Worm (Caenorhabditis elegans) whole organism, L4 larva: ENCODE results near the gene tsen-2.

Experiments
- F37D6.2 ChIP-seq: sonication (generic microtip); optimal IDR thresholded peaks from 2 replicates; lab custom pipeline; 2016; ENCODE audit warnings: mild to moderate bottlenecking, missing genetic modification characterization, missing compliant biosample characterization
- F49E8.2 ChIP-seq: sonication (generic microtip); optimal IDR thresholded peaks from 2 replicates; lab custom pipeline; 2016; ENCODE audit warnings: missing compliant biosample characterization, mild to moderate bottlenecking, missing genetic modification characterization, borderline replicate concordance
- R02D3.7 ChIP-seq: fragments of 150-350 bp; sonication (generic microtip); optimal IDR thresholded peaks from 3 replicates; lab custom pipeline; 2014; ENCODE audit warnings: missing biosample characterization, missing genetic modification characterization
- Y48G9A.11 ChIP-seq: fragments of 200-800 bp; sonication (Bioruptor generic); IDR thresholded peaks from 2 replicates; pipeline ENCODE4 v1.3.6; 2022; ENCODE audit warnings: missing genetic modification reagents, missing genetic modification characterization, missing compliant biosample characterization
- ZK546.5 ChIP-seq, 2 experiments: sonication (generic microtip); optimal IDR thresholded peaks; 2 replicates each; lab custom pipeline; 2017; ENCODE audit warnings: missing biosample characterization in 2 of 2, missing genetic modification characterization in 2 of 2
- aha-1 ChIP-seq: fragments of 150-350 bp; peaks from one replicate; lab custom pipeline; 2014; ENCODE audit warnings: missing biosample characterization, missing genetic modification characterization
- ama-1 ChIP-seq: fragments of 150-350 bp; optimal IDR thresholded peaks from 2 replicates; lab custom pipeline; 2014; ENCODE audit warnings: inconsistent platforms, mixed read lengths
- arid-1 ChIP-seq: fragments of 200-800 bp; sonication (Bioruptor generic); conservative IDR thresholded peaks from 2 replicates; pipeline ENCODE4 v1.3.6; 2022; ENCODE audit warnings: missing genetic modification reagents, missing genetic modification characterization, missing compliant biosample characterization
- ceh-28 ChIP-seq: fragments of 150-350 bp; optimal IDR thresholded peaks from 2 replicates; lab custom pipeline; 2014; ENCODE audit warnings: missing biosample characterization, missing genetic modification reagents, missing genetic modification characterization
- ceh-44 ChIP-seq: fragments of 200-800 bp; sonication (Bioruptor generic); IDR thresholded peaks from 2 replicates; pipeline ENCODE4 v1.3.6; 2022; ENCODE audit warnings: missing genetic modification reagents, missing genetic modification characterization, missing compliant biosample characterization
- ceh-82 ChIP-seq: sonication (generic microtip); optimal IDR thresholded peaks from 2 replicates; lab custom pipeline; 2017; ENCODE audit warnings: missing biosample characterization, missing genetic modification characterization
- cey-2 ChIP-seq: sonication (generic microtip); optimal IDR thresholded peaks from 3 replicates; lab custom pipeline; 2017; ENCODE audit warnings: missing genetic modification characterization, mild to moderate bottlenecking, missing compliant biosample characterization, antibody characterized with exemption, borderline replicate concordance; ENCODE audit not compliant: insufficient read depth
- daf-16 ChIP-seq, 3 experiments: sonication (generic microtip); optimal IDR thresholded peaks; 2 replicates each; lab custom pipeline; 2016 to 2017; ENCODE audit warnings: missing genetic modification characterization in 3 of 3, missing genetic modification reagents in 3 of 3, mild to moderate bottlenecking in 2 of 3, missing compliant biosample characterization in 2 of 3, missing biosample characterization in 1 of 3, moderate library complexity in 1 of 3
- daf-19 ChIP-seq: fragments of 200-800 bp; sonication (Bioruptor generic); conservative IDR thresholded peaks from 2 replicates; pipeline ENCODE4 v1.3.6; 2022; ENCODE audit warnings: missing genetic modification characterization, missing compliant biosample characterization
- dmd-6 ChIP-seq: fragments of 200-800 bp; sonication (Bioruptor generic); IDR thresholded peaks from 2 replicates; pipeline ENCODE4 v1.3.6; 2022; ENCODE audit warnings: missing genetic modification reagents, missing genetic modification characterization, missing compliant biosample characterization
- dmd-9 ChIP-seq: fragments of 200-800 bp; sonication (Bioruptor generic); IDR thresholded peaks from 2 replicates; pipeline ENCODE4 v1.3.6; 2022; ENCODE audit warnings: missing genetic modification reagents, missing genetic modification characterization, missing compliant biosample characterization
- dve-1 ChIP-seq: sonication (generic microtip); optimal IDR thresholded peaks from 2 replicates; lab custom pipeline; 2017; ENCODE audit warnings: antibody characterized with exemption, mild to moderate bottlenecking, missing genetic modification characterization, missing compliant biosample characterization; ENCODE audit not compliant: insufficient read depth
- hif-1 ChIP-seq, 2 experiments: sonication (generic microtip); optimal IDR thresholded peaks; 2 replicates each; lab custom pipeline; 2016 to 2017; ENCODE audit warnings: missing compliant biosample characterization in 2 of 2, missing genetic modification characterization in 2 of 2, missing genetic modification reagents in 2 of 2, missing genotype in 2 of 2, mild to moderate bottlenecking in 1 of 2
- hlh-11 ChIP-seq: fragments of 200-800 bp; sonication (Bioruptor generic); optimal IDR thresholded peaks from 2 replicates; lab custom pipeline; 2018; ENCODE audit warnings: mild to moderate bottlenecking, missing genetic modification characterization, missing compliant biosample characterization
- hlh-30 ChIP-seq: sonication (generic microtip); optimal IDR thresholded peaks from 2 replicates; lab custom pipeline; 2017; ENCODE audit warnings: antibody characterized with exemption, mild to moderate bottlenecking, missing genetic modification characterization, missing compliant biosample characterization; ENCODE audit not compliant: insufficient read depth
- hmg-1.1 ChIP-seq: fragments of 200-800 bp; sonication (Bioruptor generic); IDR thresholded peaks from 2 replicates; pipeline ENCODE4 v1.3.6; 2022; ENCODE audit warnings: missing genetic modification reagents, missing genetic modification characterization, missing compliant biosample characterization
- jun-1 ChIP-seq: fragments of 150-350 bp; optimal IDR thresholded peaks from 2 replicates; lab custom pipeline; 2014; ENCODE audit warnings: missing biosample characterization, missing genetic modification reagents, missing genetic modification characterization
- lin-13 ChIP-seq: fragments of 150-350 bp; optimal IDR thresholded peaks from 2 replicates; lab custom pipeline; 2014; ENCODE audit warnings: missing biosample characterization, missing genetic modification reagents, missing genetic modification characterization
- lin-29 ChIP-seq: fragments of 200-800 bp; sonication (Bioruptor generic); IDR thresholded peaks from 2 replicates; pipeline ENCODE4 v1.3.6; 2022; ENCODE audit warnings: missing genetic modification reagents, missing genetic modification characterization, missing compliant biosample characterization
- lin-39 ChIP-seq: fragments of 150-350 bp; optimal IDR thresholded peaks from 2 replicates; lab custom pipeline; 2014; ENCODE audit warnings: missing biosample characterization, missing genetic modification reagents, missing genetic modification characterization
- lir-3 ChIP-seq: sonication (generic microtip); optimal IDR thresholded peaks from 2 replicates; lab custom pipeline; 2016; ENCODE audit warnings: mild to moderate bottlenecking, missing genetic modification characterization, missing compliant biosample characterization
- lsy-2 ChIP-seq, 2 experiments: fragments of 150-350 bp in 1 of 2; sonication (generic microtip) in 1 of 2; optimal IDR thresholded peaks; 2 replicates each; lab custom pipeline; 2014 to 2017; ENCODE audit warnings: missing biosample characterization in 2 of 2, missing genetic modification characterization in 2 of 2
- mep-1 ChIP-seq: fragments of 150-350 bp; sonication (generic microtip); optimal IDR thresholded peaks from 3 replicates; lab custom pipeline; 2014; ENCODE audit warnings: missing biosample characterization, missing genetic modification characterization
- mes-2 ChIP-seq: sonication (generic microtip); optimal IDR thresholded peaks from 2 replicates; lab custom pipeline; 2016; ENCODE audit warnings: missing genotype, mild to moderate bottlenecking, missing genetic modification characterization, missing compliant biosample characterization; ENCODE audit not compliant: poor library complexity, severe bottlenecking
- mxl-2 ChIP-seq: fragments of 200-800 bp; sonication (Bioruptor generic); conservative IDR thresholded peaks from 2 replicates; pipeline ENCODE4 v1.3.6; 2022; ENCODE audit warnings: missing genetic modification reagents, missing genetic modification characterization, missing compliant biosample characterization
- nhr-111 ChIP-seq: fragments of 200-800 bp; sonication (Bioruptor generic); optimal IDR thresholded peaks from 2 replicates; lab custom pipeline; 2018; ENCODE audit warnings: mild to moderate bottlenecking, missing genetic modification characterization, missing compliant biosample characterization
- nhr-28 ChIP-seq: fragments of 150-350 bp; optimal IDR thresholded peaks from 2 replicates; lab custom pipeline; 2014; ENCODE audit warnings: missing biosample characterization, missing genetic modification characterization
- nhr-6 ChIP-seq: fragments of 150-350 bp; optimal IDR thresholded peaks from 2 replicates; lab custom pipeline; 2014; ENCODE audit warnings: missing biosample characterization, missing genetic modification characterization
- pha-4 ChIP-seq, 2 experiments: fragments of 150-350 bp in 1 of 2; fragments of 200-800 bp in 1 of 2; sonication (Bioruptor generic) in 1 of 2; IDR thresholded peaks in 1 of 2; optimal IDR thresholded peaks in 1 of 2; 2 replicates each; pipeline versions ENCODE4 v1.3.6 to Lab custom; 2014 to 2022; ENCODE audit warnings: missing genetic modification characterization in 2 of 2, missing genetic modification reagents in 2 of 2, missing biosample characterization in 1 of 2, missing compliant biosample characterization in 1 of 2
- php-3 ChIP-seq: fragments of 200-800 bp; sonication (Bioruptor generic); IDR thresholded peaks from 2 replicates; pipeline ENCODE4 v1.3.6; 2022; ENCODE audit warnings: missing genetic modification reagents, missing genetic modification characterization, missing compliant biosample characterization
- pqm-1 ChIP-seq: sonication (generic microtip); optimal IDR thresholded peaks from 2 replicates; lab custom pipeline; 2017; ENCODE audit warnings: missing biosample characterization, missing genetic modification characterization
- rbr-2 ChIP-seq: sonication (generic microtip); optimal IDR thresholded peaks from 2 replicates; lab custom pipeline; 2016; ENCODE audit warnings: missing genotype, missing genetic modification characterization, missing compliant biosample characterization
- snpc-4 ChIP-seq: fragments of 150-350 bp; optimal IDR thresholded peaks from 2 replicates; lab custom pipeline; 2014; ENCODE audit warnings: missing biosample characterization, missing genetic modification characterization
- unc-130 ChIP-seq: sonication (generic microtip); optimal IDR thresholded peaks from 2 replicates; lab custom pipeline; 2016; ENCODE audit warnings: missing genetic modification reagents, missing genetic modification characterization, missing compliant biosample characterization
- unc-39 ChIP-seq: sonication (generic microtip); optimal IDR thresholded peaks from 2 replicates; lab custom pipeline; 2017; ENCODE audit warnings: missing biosample characterization, missing genetic modification characterization

tsen-2 gene

ce11 chrIII:11898169-11898568, at the start of gene tsen-2:
TSS of gene tsen-2 (minus strand) at chrIII:11898269.
- TF ChIP-seq pha-4 (GFP tag; IDR thresholded peaks at IDR 0.05; lab: Robert Waterston, UW) (no peak), pha-4 (tag; optimal IDR thresholded peaks at IDR 0.05; lab: Kevin White, UChicago) (no peak), daf-19 (GFP tag; lab: Robert Waterston, UW) (no peak), nhr-111 (GFP tag; lab: Kevin White, UChicago) (no peak), F37D6.2 (tag; lab: Kevin White, UChicago) (no peak), arid-1 (GFP tag; lab: Robert Waterston, UW) (no peak), ceh-44 (GFP tag; lab: Robert Waterston, UW) (no peak), jun-1 (tag; lab: Kevin White, UChicago) (no peak), hmg-1.1 (GFP tag; lab: Robert Waterston, UW) (no peak), hlh-11 (no peak), hif-1 (tag; optimal IDR thresholded peaks at IDR 0.05; lab: Kevin White, UChicago) (no peak)

ce11 chrIII:11947527-11947926, 49.5 kb upstream of the tsen-2 start:
- TF ChIP-seq hlh-11 (peak; percentile 62), daf-16 (GFP tag; optimal IDR thresholded peaks at IDR 0.05; lab: Kevin White, UChicago) (no peak), daf-16 (tag; optimal IDR thresholded peaks at IDR 0.05; lab: Kevin White, UChicago) (peak; percentile 64), snpc-4 (tag; lab: Kevin White, UChicago) (no peak), mes-2 (tag; lab: Kevin White, UChicago) (peak; percentile 61), Y48G9A.11 (GFP tag; lab: Robert Waterston, UW) (no peak), ama-1 (lab: Kevin White, UChicago) (no peak), F49E8.2 (tag; lab: Kevin White, UChicago) (no peak), jun-1 (tag; lab: Kevin White, UChicago) (no peak), pha-4 (GFP tag; IDR thresholded peaks at IDR 0.05; lab: Robert Waterston, UW) (no peak), pha-4 (tag; optimal IDR thresholded peaks at IDR 0.05; lab: Kevin White, UChicago) (peak; percentile 60), lin-13 (GFP tag; lab: Kevin White, UChicago) (peak; percentile 5), dve-1 (tag; lab: Kevin White, UChicago) (peak; percentile 61), php-3 (GFP tag; lab: Robert Waterston, UW) (0 out of 2 replicates have a peak, but pooled peaks have one; percentile 33), nhr-28 (tag; lab: Kevin White, UChicago) (peak; percentile 87), unc-39 (tag; lab: Kevin White, UChicago) (no peak), R02D3.7 (tag; lab: Kevin White, UChicago) (no peak), mep-1 (tag; lab: Kevin White, UChicago) (peak; percentile 54), pqm-1 (tag; lab: Kevin White, UChicago) (peak; percentile 58), lin-29 (GFP tag; lab: Robert Waterston, UW) (no peak), nhr-6 (tag; lab: Kevin White, UChicago) (peak; percentile 69), cey-2 (tag; lab: Kevin White, UChicago) (no peak), dmd-9 (GFP tag; lab: Robert Waterston, UW) (no peak), dmd-6 (GFP tag; lab: Robert Waterston, UW) (peak; percentile 39; the same call in 1 of the 2 replicates), unc-130 (GFP tag; lab: Kevin White, UChicago) (no peak), hlh-30 (no peak), rbr-2 (tag; lab: Kevin White, UChicago) (no peak), mxl-2 (GFP tag; lab: Robert Waterston, UW) (no peak), lsy-2 (tag; optimal IDR thresholded peaks at IDR 0.05; lab: Kevin White, UChicago) (peak in 1 of 2 experiments; percentile 22), lir-3 (tag; lab: Kevin White, UChicago) (no peak)

ce11 chrIII:11946973-11947372, 48.9 kb upstream of the tsen-2 start, which contains the start of gene Y56A3A.7:
TSS of gene Y56A3A.7 (minus strand) at chrIII:11947019.
- TF ChIP-seq lin-29 (GFP tag; lab: Robert Waterston, UW) (no peak), ZK546.5 (tag; optimal IDR thresholded peaks at IDR 0.05; lab: Kevin White, UChicago) (no peak), lin-39 (tag; lab: Kevin White, UChicago) (no peak), ceh-82 (tag; lab: Kevin White, UChicago) (no peak), aha-1 (tag; lab: Kevin White, UChicago) (peak; percentile 53), ceh-28 (tag; lab: Kevin White, UChicago) (no peak)
